Worm (Caenorhabditis elegans): ENCODE data around the gene fipr-2.

fipr-2 gene

ce11 chrV:12365104-12365503 is at the start of gene fipr-2:
Gene fipr-2, plus strand, starts transcription at chrV:12365348.
- TF ChIP-seq nhr-129 (tag; optimal IDR thresholded peaks at IDR 0.05), result no peak
- no peak for TF ChIP-seq R02D3.7 (tag; optimal IDR thresholded peaks at IDR 0.05)

ce11 chrV:12316076-12316475 is 49.1 kb upstream of the fipr-2 start:
- TF ChIP-seq lin-39 (tag; optimal IDR thresholded peaks at IDR 0.05) (no peak), C34F6.9 (tag; optimal IDR thresholded peaks at IDR 0.05) (no peak), sma-3 (GFP tag; optimal IDR thresholded peaks at IDR 0.05) (no peak), sem-4 (tag; optimal IDR thresholded peaks at IDR 0.05) (no peak), nhr-11 (tag; optimal IDR thresholded peaks at IDR 0.05) (no peak), snpc-4 (tag; optimal IDR thresholded peaks at IDR 0.05) (no peak), elt-3 (tag; optimal IDR thresholded peaks at IDR 0.05) (no peak), ceh-16 (tag; optimal IDR thresholded peaks at IDR 0.05) (no peak), peb-1 (tag; optimal IDR thresholded peaks at IDR 0.05) (no peak), lin-11 (tag; optimal IDR thresholded peaks at IDR 0.05) (no peak)

- no peak for TF ChIP-seq elt-1 (tag; optimal IDR thresholded peaks at IDR 0.05)
- no peak for TF ChIP-seq ztf-4 (tag; optimal IDR thresholded peaks at IDR 0.05)
- TF ChIP-seq lin-11 (tag; optimal IDR thresholded peaks at IDR 0.05), result no peak
- TF ChIP-seq nhr-21 (tag; optimal IDR thresholded peaks at IDR 0.05), result no peak
- no peak for TF ChIP-seq ama-1 (optimal IDR thresholded peaks at IDR 0.05)
- TF ChIP-seq gmeb-1 (tag; optimal IDR thresholded peaks at IDR 0.05), result no peak
- no peak for TF ChIP-seq nhr-237 (tag; optimal IDR thresholded peaks at IDR 0.05)
- TF ChIP-seq ceh-16 (tag; optimal IDR thresholded peaks at IDR 0.05), result no peak
- no peak for TF ChIP-seq ceh-82 (tag; optimal IDR thresholded peaks at IDR 0.05)
- TF ChIP-seq nhr-10 (tag; optimal IDR thresholded peaks at IDR 0.05), result no peak
- TF ChIP-seq fos-1 (tag; optimal IDR thresholded peaks at IDR 0.05), result no peak
- TF ChIP-seq nhr-11 (tag; optimal IDR thresholded peaks at IDR 0.05), result no peak
- no peak for TF ChIP-seq sma-9 (GFP tag; optimal IDR thresholded peaks at IDR 0.05)
- TF ChIP-seq sma-9 (tag; optimal IDR thresholded peaks at IDR 0.05), result no peak
- TF ChIP-seq unc-62 (GFP tag; optimal IDR thresholded peaks at IDR 0.05), result no peak
- no peak for TF ChIP-seq ztf-11 (tag; optimal IDR thresholded peaks at IDR 0.05)
- no peak for TF ChIP-seq lin-13 (GFP tag; optimal IDR thresholded peaks at IDR 0.05)
- no peak for TF ChIP-seq lsy-2 (tag; optimal IDR thresholded peaks at IDR 0.05)
These were observed 48.1 kb upstream of the fipr-2 start, which contains the start of gene R04F11.3 for ce11 chrV:12317080-12317479. Gene R04F11.3, minus strand, starts transcription at chrV:12317180.

- TF ChIP-seq sem-4 (tag; optimal IDR thresholded peaks at IDR 0.05) (peak; percentile 68), nhr-21 (tag; optimal IDR thresholded peaks at IDR 0.05) (peak; percentile 72), ZK546.5 (tag; optimal IDR thresholded peaks at IDR 0.05) (peak; percentile 23), sma-3 (GFP tag; optimal IDR thresholded peaks at IDR 0.05) (peak; percentile 71), sma-9 (GFP tag; optimal IDR thresholded peaks at IDR 0.05) (peak; percentile 75), sma-9 (tag; optimal IDR thresholded peaks at IDR 0.05) (no peak), nhr-6 (tag; optimal IDR thresholded peaks at IDR 0.05) (no peak), aly-2 (tag; optimal IDR thresholded peaks at IDR 0.05) (no peak), ceh-82 (tag; optimal IDR thresholded peaks at IDR 0.05) (no peak), gmeb-1 (tag; optimal IDR thresholded peaks at IDR 0.05) (peak; percentile 83), C34F6.9 (tag; optimal IDR thresholded peaks at IDR 0.05) (peak; percentile 94), lin-13 (GFP tag; optimal IDR thresholded peaks at IDR 0.05) (peak; percentile 81), mdl-1 (tag; optimal IDR thresholded peaks at IDR 0.05) (no peak), ama-1 (optimal IDR thresholded peaks at IDR 0.05) (peak; percentile 39), ceh-16 (tag; optimal IDR thresholded peaks at IDR 0.05) (peak; percentile 16), peb-1 (tag; optimal IDR thresholded peaks at IDR 0.05) (no peak), lin-39 (tag; optimal IDR thresholded peaks at IDR 0.05) (no peak), nhr-12 (tag; optimal IDR thresholded peaks at IDR 0.05) (no peak), ztf-11 (tag; optimal IDR thresholded peaks at IDR 0.05) (no peak), mab-5 (tag; optimal IDR thresholded peaks at IDR 0.05) (peak; percentile 55), nhr-129 (tag; optimal IDR thresholded peaks at IDR 0.05) (peak; percentile 83), nhr-11 (tag; optimal IDR thresholded peaks at IDR 0.05) (no peak), skn-1 (tag; optimal IDR thresholded peaks at IDR 0.05) (no peak), crh-2 (tag; optimal IDR thresholded peaks at IDR 0.05) (peak; percentile 88), snpc-4 (tag; optimal IDR thresholded peaks at IDR 0.05) (peak; percentile 27), nhr-25 (tag; optimal IDR thresholded peaks at IDR 0.05) (peak; percentile 80), lin-11 (tag; optimal IDR thresholded peaks at IDR 0.05) (peak; percentile 58), blmp-1 (tag; optimal IDR thresholded peaks at IDR 0.05; ENCODE audit: insufficient read depth) (no peak), lsy-2 (tag; optimal IDR thresholded peaks at IDR 0.05) (peak; percentile 95 to 99), fos-1 (tag; optimal IDR thresholded peaks at IDR 0.05) (peak; percentile 72), nhr-77 (tag; optimal IDR thresholded peaks at IDR 0.05) (peak; percentile 24), unc-55 (GFP tag; optimal IDR thresholded peaks at IDR 0.05) (peak; percentile 95), ztf-4 (tag; optimal IDR thresholded peaks at IDR 0.05) (peak; percentile 25), ztf-1 (GFP tag; conservative IDR thresholded peaks at IDR 0.05) (no peak), unc-39 (tag; optimal IDR thresholded peaks at IDR 0.05) (no peak)
These were observed 47.1 kb upstream of the fipr-2 start, which contains the start of the genes R04F11.5 and R04F11.2 for ce11 chrV:12317894-12318553. Gene R04F11.5, minus strand, starts transcription at chrV:12318019. Gene R04F11.2, plus strand, starts transcription at chrV:12318381.
